Fruit fly (Drosophila melanogaster): ENCODE measurements around the gene CG32225.

DNA sequence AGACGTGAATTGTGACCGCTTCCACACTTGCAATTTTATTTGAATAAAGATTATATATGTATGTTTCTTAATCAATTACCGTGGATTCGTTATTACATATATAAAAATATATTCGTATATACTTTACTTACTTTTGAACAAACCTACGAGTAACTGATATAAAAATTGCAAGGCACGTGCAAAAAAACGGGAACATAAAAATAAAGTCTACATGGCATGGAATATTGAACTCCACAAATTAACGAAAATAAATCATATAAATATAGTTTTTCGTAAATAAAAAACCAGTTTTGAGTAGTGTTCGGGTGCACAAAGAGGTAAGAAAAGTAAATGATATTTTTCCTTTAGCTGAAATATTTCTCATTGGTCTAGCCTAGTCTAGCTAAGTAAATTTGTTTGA lies 36.3 kb upstream of the CG32225 start, which contains the start of gene Spn77Bc:
- no peak for TF ChIP-seq CG15710 (tag; optimal IDR thresholded peaks at IDR 0.05)
- no peak for TF ChIP-seq rn (GFP tag; IDR thresholded peaks at IDR 0.05)
- TF ChIP-seq Snoo (tag; optimal IDR thresholded peaks at IDR 0.05): no peak

Measured in whole organism, pupa.